Fruit fly (Drosophila melanogaster): ENCODE results near the gene Xrp1.
A peak's percentile ranks its signal among the peaks of the same experiment; 100 is the strongest.

Gene Xrp1

DNA sequence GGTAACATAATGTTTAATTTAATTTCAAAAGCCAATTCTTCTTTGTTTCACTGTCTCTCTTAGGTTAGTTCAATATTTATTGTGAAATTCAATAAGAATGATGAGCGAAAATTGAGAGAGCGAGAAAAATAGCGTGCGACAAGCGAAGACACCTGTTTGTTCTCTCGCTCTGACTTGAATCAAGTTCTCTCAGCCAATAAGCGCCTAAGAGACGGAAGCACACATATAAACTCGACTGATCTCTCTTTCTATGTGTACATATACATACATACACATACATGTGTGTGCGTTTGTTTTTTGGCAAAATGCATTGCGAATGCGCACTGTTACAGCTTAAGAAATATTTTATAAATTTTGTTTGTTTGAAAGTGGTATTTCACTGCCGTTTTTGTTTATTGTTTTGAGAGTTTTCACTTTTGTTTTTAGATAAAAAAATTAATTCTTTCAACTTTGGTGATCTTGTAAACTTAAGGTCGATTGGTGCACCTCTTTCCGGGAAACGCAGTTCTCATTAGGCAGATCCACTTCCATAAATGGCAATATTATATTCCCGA is 8.5 kb downstream of the Xrp1 start (continued):
- no peak for TF ChIP-seq wdn (GFP tag; IDR thresholded peaks at IDR 0.05)
- peak; percentile 8 for TF ChIP-seq CG14710 (tag; optimal IDR thresholded peaks at IDR 0.05)
- TF ChIP-seq gt (GFP tag; IDR thresholded peaks at IDR 0.05) = no peak
- TF ChIP-seq NC2α (GFP tag; optimal IDR thresholded peaks at IDR 0.05) = no peak
- no peak for TF ChIP-seq CG32772 (GFP tag; IDR thresholded peaks at IDR 0.05)

DNA sequence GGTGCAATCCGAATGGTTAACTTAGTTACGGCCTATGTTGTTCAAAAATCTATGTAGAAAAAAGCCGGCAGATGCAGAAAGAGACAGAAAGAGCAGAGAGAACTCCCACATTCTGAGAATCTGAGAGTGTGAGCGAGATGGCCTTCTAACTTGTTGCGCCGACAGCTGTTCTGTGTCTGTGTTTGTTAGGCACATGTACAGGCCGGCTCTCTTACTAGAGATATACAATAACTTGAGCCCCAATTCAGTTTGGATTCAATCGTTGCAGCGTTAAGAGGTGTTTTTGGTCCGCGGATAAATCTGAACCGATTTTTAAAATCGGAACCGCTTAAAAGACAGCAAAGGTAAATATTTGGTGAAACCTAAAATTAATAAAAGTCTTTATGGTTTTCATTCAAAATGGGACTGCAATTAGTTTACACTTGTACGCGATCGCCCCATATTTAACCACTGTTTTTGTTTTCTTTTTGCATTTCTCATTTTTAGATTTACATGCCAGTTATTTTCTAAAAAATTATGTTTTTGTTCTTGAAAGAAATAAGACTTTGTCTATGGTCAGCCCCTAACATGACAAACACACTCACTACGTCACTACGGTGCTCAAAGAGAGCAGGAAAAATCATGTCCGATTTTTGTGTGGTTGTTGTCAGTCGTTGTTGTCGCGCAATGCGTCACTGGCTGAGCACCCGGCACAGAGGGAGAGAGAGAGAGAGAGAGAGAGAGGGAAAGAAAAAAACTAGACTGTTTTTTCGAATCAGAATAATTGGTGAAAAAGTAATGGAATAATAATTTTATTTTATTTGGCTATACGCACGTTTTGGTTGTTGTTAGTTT is 9.3 kb downstream of the Xrp1 start:
- no peak for TF ChIP-seq Meics (GFP tag; optimal IDR thresholded peaks at IDR 0.05)
- peak; percentile 19; the same call in 1 of the 2 replicates for TF ChIP-seq Bgb (GFP tag; IDR thresholded peaks at IDR 0.05; ENCODE audit: partially characterized antibody)
- peak; percentile 45; the same call in 1 of the 2 replicates for TF ChIP-seq bbx (GFP tag; IDR thresholded peaks at IDR 0.05; ENCODE audit: partially characterized antibody)
- TF ChIP-seq CG7556 (GFP tag; optimal IDR thresholded peaks at IDR 0.05) = no peak
- 0 out of 3 replicates have a peak, but pooled peaks have one; percentile 7 for TF ChIP-seq row (GFP tag; IDR thresholded peaks at IDR 0.05)
- TF ChIP-seq ttk (GFP tag; IDR thresholded peaks at IDR 0.05) = no peak
- 0 out of 2 replicates have a peak, but pooled peaks have one; percentile 6 for TF ChIP-seq aop (GFP tag; IDR thresholded peaks at IDR 0.05)
- TF ChIP-seq Nf-YB (GFP tag; optimal IDR thresholded peaks at IDR 0.05) = peak; percentile 88
- peak; percentile 39; the same call in 1 of the 3 replicates for TF ChIP-seq CG6791 (GFP tag; IDR thresholded peaks at IDR 0.05; ENCODE audit: partially characterized antibody)
- peak; percentile 67 for TF ChIP-seq sqz (GFP tag; optimal IDR thresholded peaks at IDR 0.05)
- TF ChIP-seq Pdp1 (GFP tag; optimal IDR thresholded peaks at IDR 0.05) = no peak
- 0 out of 2 replicates have a peak, but pooled peaks have one; percentile 9 for TF ChIP-seq ato (GFP tag; IDR thresholded peaks at IDR 0.05; ENCODE audit: partially characterized antibody)
- TF ChIP-seq crp (GFP tag; optimal IDR thresholded peaks at IDR 0.05) = peak in 1 of 2 experiments; percentile 54
- TF ChIP-seq twi (tag; optimal IDR thresholded peaks at IDR 0.05) = peak; percentile 13
- TF ChIP-seq Eip74EF (GFP tag; optimal IDR thresholded peaks at IDR 0.05) = no peak
- 0 out of 2 replicates have a peak, but pooled peaks have one; percentile 11 for TF ChIP-seq crol (GFP tag; IDR thresholded peaks at IDR 0.05)
- no peak for TF ChIP-seq CG14667 (GFP tag; IDR thresholded peaks at IDR 0.05)
- TF ChIP-seq Nf-YA (GFP tag; IDR thresholded peaks at IDR 0.05) = peak; percentile 23; the same call in 1 of the 2 replicates
- no peak for TF ChIP-seq pzg (GFP tag; optimal IDR thresholded peaks at IDR 0.05)
- peak; percentile 64; the same call in 1 of the 3 replicates for TF ChIP-seq CG34422 (GFP tag; IDR thresholded peaks at IDR 0.05)
- no peak for TF ChIP-seq nau (GFP tag; optimal IDR thresholded peaks at IDR 0.05)
- no peak for TF ChIP-seq al (GFP tag; IDR thresholded peaks at IDR 0.05)
- TF ChIP-seq bigmax (GFP tag; optimal IDR thresholded peaks at IDR 0.05) = peak; percentile 14
- peak; percentile 22; the same call in 1 of the 4 replicates for TF ChIP-seq chinmo (GFP tag; IDR thresholded peaks at IDR 0.05; ENCODE audit: partially characterized antibody)
- TF ChIP-seq Fer2 (tag; optimal IDR thresholded peaks at IDR 0.05) = no peak
- peak; percentile 53 for TF ChIP-seq kah (GFP tag; optimal IDR thresholded peaks at IDR 0.05)
- TF ChIP-seq CG7928 (GFP tag; optimal IDR thresholded peaks at IDR 0.05) = no peak
- peak; percentile 50 for TF ChIP-seq da (GFP tag; optimal IDR thresholded peaks at IDR 0.05)
- TF ChIP-seq Xrp1 (GFP tag; IDR thresholded peaks at IDR 0.05) = 0 out of 2 replicates have a peak, but pooled peaks have one; percentile 5
- peak; percentile 26 for TF ChIP-seq CG11504 (tag; optimal IDR thresholded peaks at IDR 0.05)
- TF ChIP-seq insv (GFP tag; optimal IDR thresholded peaks at IDR 0.05) = peak in 1 of 2 experiments; percentile 50
- peak; percentile 76; the same call in 1 of the 3 replicates for TF ChIP-seq CG2199 (GFP tag; IDR thresholded peaks at IDR 0.05)
- TF ChIP-seq ac (GFP tag; optimal IDR thresholded peaks at IDR 0.05) = peak; percentile 44
- TF ChIP-seq CG32767 (GFP tag; IDR thresholded peaks at IDR 0.05) = 0 out of 2 replicates have a peak, but pooled peaks have one; percentile 23
- TF ChIP-seq p53 (GFP tag; optimal IDR thresholded peaks at IDR 0.05) = peak; percentile 100
- peak; percentile 53 for TF ChIP-seq CG3163 (GFP tag; optimal IDR thresholded peaks at IDR 0.05)
- peak; percentile 10 for TF ChIP-seq shn (GFP tag; optimal IDR thresholded peaks at IDR 0.05)
- peak; percentile 70 for TF ChIP-seq Med (GFP tag)
- TF ChIP-seq Usf (GFP tag; optimal IDR thresholded peaks at IDR 0.05) = no peak
- no peak for TF ChIP-seq her (GFP tag; optimal IDR thresholded peaks at IDR 0.05)

Data from whole organism, embryonic.